Worm (Caenorhabditis elegans): ENCODE results near the gene ggtb-1.

Gene ggtb-1

DNA sequence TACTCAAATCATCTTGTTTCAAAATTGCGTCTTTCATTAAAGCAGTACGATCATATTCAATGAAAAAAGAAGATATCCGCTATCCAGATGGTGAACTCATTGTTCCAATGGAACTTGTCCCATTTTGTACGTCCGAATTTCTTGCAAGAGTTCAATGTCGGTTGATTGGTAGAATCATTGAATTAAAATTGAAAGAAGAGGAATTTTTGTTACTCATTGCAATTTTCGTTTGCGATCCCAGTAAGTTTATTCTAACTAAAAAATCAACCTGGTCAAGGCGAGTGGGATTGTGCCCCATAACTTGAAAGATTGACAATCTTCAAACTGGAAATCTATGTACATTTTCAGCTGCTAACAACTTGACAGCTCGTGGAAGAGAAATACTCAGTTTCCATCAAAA lies 37.1 kb upstream of the ggtb-1 start:
- TF ChIP-seq flt-1 (GFP tag; IDR thresholded peaks at IDR 0.05), result no peak
- no peak for TF ChIP-seq ama-1 (optimal IDR thresholded peaks at IDR 0.05)
- no peak for TF ChIP-seq tra-4 (tag; optimal IDR thresholded peaks at IDR 0.05)
- TF ChIP-seq aly-1 (tag; optimal IDR thresholded peaks at IDR 0.05), result no peak
- no peak for TF ChIP-seq ets-7 (tag; optimal IDR thresholded peaks at IDR 0.05)
- TF ChIP-seq B0310.2 (tag; optimal IDR thresholded peaks at IDR 0.05), result no peak
- no peak for TF ChIP-seq scrt-1 (GFP tag; IDR thresholded peaks at IDR 0.05)

DNA sequence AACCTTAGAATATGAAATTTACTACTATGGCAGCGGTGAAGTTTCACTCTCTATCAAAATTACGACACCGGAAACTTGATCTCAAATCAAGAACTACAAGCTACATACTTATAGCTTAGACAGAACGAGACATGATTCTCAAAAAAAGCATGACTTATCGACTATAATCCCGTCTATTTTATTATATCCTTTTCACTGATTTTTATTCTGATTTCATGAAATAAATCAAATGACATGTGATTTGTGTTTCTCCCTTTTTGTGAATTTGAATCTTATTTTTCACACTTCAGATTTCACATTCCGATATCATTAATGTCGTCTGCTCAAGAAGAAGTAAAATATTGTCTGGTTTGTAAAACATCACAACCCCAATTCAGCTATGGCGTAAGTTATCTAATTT lies 33.6 kb upstream of the ggtb-1 start, which contains the start of gene ZK418.11:
ZK418.11 (plus strand) TSS at position 289 of the 400 bp plus-strand sequence.
- no peak for TF ChIP-seq ceh-36 (tag; optimal IDR thresholded peaks at IDR 0.05)
- TF ChIP-seq sea-1 (GFP tag; conservative IDR thresholded peaks at IDR 0.05), result no peak
- no peak for TF ChIP-seq flt-1 (GFP tag; IDR thresholded peaks at IDR 0.05)

DNA sequence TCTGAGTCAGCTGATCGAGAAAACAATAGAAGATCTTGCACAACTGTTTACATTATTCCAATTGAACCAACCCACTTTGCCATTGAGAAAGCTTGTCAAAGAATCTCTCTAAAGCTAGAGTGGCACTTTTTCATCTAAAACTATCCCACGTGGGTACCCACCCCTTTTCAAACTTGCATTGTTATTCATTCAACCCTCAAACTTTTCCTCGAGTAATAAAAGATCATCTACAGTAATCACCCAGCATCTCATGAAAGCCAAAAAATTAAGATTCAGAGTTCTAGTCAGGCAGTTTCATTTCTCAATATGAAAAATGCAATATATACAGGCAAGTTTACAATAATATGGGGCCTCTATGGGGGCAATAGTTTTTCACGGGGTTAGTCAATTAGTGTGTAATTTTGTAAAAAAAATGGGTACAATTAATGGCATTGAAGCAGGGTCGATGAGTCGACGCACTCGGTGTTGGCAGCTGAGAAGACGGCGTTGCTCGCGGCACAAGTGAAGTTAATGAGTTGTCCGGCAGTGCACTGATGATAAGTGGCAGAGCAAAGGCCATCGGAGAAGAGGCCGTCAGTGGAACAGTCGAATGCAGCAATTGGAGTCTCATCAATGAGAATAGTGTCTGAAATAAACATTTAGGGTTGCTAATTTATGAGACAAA lies 31.6 kb upstream of the ggtb-1 start:
- TF ChIP-seq hnd-1 (tag; optimal IDR thresholded peaks at IDR 0.05), result no peak
- TF ChIP-seq flt-1 (GFP tag; IDR thresholded peaks at IDR 0.05), result no peak
- no peak for TF ChIP-seq ama-1 (optimal IDR thresholded peaks at IDR 0.05)
- no peak for TF ChIP-seq pes-1 (GFP tag; IDR thresholded peaks at IDR 0.05)

DNA sequence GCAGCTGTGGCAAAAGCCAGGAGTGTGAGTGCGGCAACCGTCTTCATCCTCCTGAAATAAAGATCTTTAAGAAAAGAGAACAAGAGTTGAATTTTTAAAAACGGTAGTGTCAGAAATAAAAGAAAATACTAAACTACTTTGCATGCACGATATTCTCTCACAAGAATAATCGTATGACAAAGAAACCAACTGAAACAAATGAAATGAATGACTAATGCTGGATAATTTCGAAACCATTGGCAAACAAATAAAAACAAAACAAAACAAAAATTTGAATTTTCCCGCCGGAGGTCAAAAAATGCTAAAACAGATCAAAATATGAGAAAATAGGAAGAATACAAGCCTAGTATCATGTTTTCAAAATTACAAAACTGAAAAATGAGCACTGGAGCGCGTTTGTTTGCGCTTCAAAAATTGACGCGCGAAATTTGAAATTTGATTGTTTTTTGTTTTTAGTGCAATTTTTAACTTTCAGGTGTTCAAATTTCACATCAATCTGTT lies 29.6 kb upstream of the ggtb-1 start, which contains the start of gene cpg-2:
cpg-2 (minus strand) TSS at position 51 of the 501 bp plus-strand sequence.
- TF ChIP-seq hmbx-1 (tag; optimal IDR thresholded peaks at IDR 0.05) (no peak), pes-1 (GFP tag; IDR thresholded peaks at IDR 0.05) (no peak), hmg-4 (GFP tag; optimal IDR thresholded peaks at IDR 0.05) (no peak), tbx-11 (GFP tag; IDR thresholded peaks at IDR 0.05) (no peak), F13C5.2 (tag; optimal IDR thresholded peaks at IDR 0.05) (no peak), hnd-1 (tag; optimal IDR thresholded peaks at IDR 0.05) (no peak), flt-1 (GFP tag; IDR thresholded peaks at IDR 0.05) (no peak), tbx-37 (GFP tag; conservative IDR thresholded peaks at IDR 0.05) (no peak), scrt-1 (GFP tag; IDR thresholded peaks at IDR 0.05) (no peak), ets-7 (tag; optimal IDR thresholded peaks at IDR 0.05) (no peak), sea-1 (GFP tag; conservative IDR thresholded peaks at IDR 0.05) (no peak), B0310.2 (tag; optimal IDR thresholded peaks at IDR 0.05) (no peak), ama-1 (optimal IDR thresholded peaks at IDR 0.05) (no peak), tra-4 (tag; optimal IDR thresholded peaks at IDR 0.05) (no peak), ceh-36 (tag; optimal IDR thresholded peaks at IDR 0.05) (no peak), aly-1 (tag; optimal IDR thresholded peaks at IDR 0.05) (no peak), ceh-13 (GFP tag; optimal IDR thresholded peaks at IDR 0.05) (no peak)

ce11 chrIII:7106854-7107253 lies 26.7 kb upstream of the ggtb-1 start:
- no peak for TF ChIP-seq aly-1 (tag; optimal IDR thresholded peaks at IDR 0.05)

DNA sequence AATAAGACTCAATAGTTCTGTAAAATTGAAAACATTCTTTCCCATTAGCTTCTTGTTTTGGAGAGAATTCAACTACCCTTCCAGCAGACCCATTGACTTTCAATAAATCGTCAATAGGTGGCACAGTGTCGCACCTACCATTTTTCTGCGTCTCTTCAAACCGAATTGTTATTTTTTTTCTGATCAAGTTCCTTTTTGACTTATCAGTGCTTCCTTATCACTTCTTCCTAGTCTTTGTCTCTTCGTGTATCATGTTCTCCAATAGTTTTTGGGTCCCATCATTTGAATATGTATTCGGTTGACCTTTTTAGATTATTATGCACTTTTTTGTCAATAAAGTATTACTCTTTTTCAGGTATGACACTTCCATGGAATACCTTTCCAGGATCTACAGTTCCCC lies 25.6 kb upstream of the ggtb-1 start, which contains the start of gene odd-1:
odd-1 (plus strand) TSS at position 349 of the 400 bp plus-strand sequence.
- no peak for TF ChIP-seq ets-7 (tag; optimal IDR thresholded peaks at IDR 0.05)
- no peak for TF ChIP-seq tbx-37 (GFP tag; conservative IDR thresholded peaks at IDR 0.05)
- TF ChIP-seq tbx-11 (GFP tag; IDR thresholded peaks at IDR 0.05), result no peak
- TF ChIP-seq hmg-4 (GFP tag; optimal IDR thresholded peaks at IDR 0.05), result no peak
- TF ChIP-seq B0310.2 (tag; optimal IDR thresholded peaks at IDR 0.05), result no peak
- TF ChIP-seq ama-1 (optimal IDR thresholded peaks at IDR 0.05), result no peak
- no peak for TF ChIP-seq flt-1 (GFP tag; IDR thresholded peaks at IDR 0.05)

DNA sequence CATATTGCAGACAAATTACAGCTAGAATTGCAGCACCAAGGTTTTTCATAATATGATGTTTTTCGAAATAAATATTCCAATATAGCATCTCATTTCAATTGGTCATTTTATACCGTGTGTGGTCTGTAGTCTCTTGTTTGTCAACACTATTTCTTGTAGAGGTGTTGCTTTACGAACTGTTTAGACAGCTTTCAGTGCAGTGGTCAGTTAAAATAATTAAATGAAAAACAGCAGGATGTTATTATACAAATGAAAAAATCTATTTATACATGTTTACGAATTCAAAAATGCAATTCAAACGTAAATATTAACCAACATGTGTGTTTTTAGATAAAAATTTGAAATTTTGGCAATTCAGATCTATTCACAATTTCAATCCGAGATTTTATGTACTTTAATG lies 21.8 kb upstream of the ggtb-1 start, which contains the start of gene B0280.7:
B0280.7 (minus strand) TSS at position 101 of the 400 bp plus-strand sequence.
- no peak for TF ChIP-seq hmbx-1 (tag; optimal IDR thresholded peaks at IDR 0.05)
- no peak for TF ChIP-seq ets-7 (tag; optimal IDR thresholded peaks at IDR 0.05)
- no peak for TF ChIP-seq tbx-11 (GFP tag; IDR thresholded peaks at IDR 0.05)

DNA sequence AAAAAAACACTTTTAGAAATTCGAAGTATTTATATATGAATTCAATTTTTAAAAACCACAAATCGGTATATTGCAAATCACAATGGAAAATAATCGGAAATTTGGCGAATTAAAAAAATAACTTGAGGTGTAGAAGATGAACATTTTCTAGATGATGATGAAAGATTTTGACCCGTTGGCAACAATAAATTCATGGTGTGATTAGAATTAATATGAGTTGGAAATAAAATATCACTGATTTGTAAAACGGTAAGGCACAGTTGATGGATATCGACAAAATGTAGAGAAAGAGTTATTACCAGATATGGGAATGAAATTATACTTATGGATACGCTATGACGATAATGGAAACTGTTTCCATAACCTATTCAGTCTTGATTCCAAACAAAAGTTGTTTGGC lies 21.3 kb upstream of the ggtb-1 start:
- TF ChIP-seq flt-1 (GFP tag; IDR thresholded peaks at IDR 0.05) (no peak), hmbx-1 (tag; optimal IDR thresholded peaks at IDR 0.05) (no peak), tra-4 (tag; optimal IDR thresholded peaks at IDR 0.05) (no peak), B0310.2 (tag; optimal IDR thresholded peaks at IDR 0.05) (no peak), F13C5.2 (tag; optimal IDR thresholded peaks at IDR 0.05) (no peak), scrt-1 (GFP tag; IDR thresholded peaks at IDR 0.05) (no peak), hmg-4 (GFP tag; optimal IDR thresholded peaks at IDR 0.05) (no peak), tbx-37 (GFP tag; conservative IDR thresholded peaks at IDR 0.05) (no peak), hnd-1 (tag; optimal IDR thresholded peaks at IDR 0.05) (no peak), tbx-11 (GFP tag; IDR thresholded peaks at IDR 0.05) (no peak), aly-1 (tag; optimal IDR thresholded peaks at IDR 0.05) (no peak), ceh-13 (GFP tag; optimal IDR thresholded peaks at IDR 0.05) (no peak), ceh-36 (tag; optimal IDR thresholded peaks at IDR 0.05) (no peak), pes-1 (GFP tag; IDR thresholded peaks at IDR 0.05) (no peak), sea-1 (GFP tag; conservative IDR thresholded peaks at IDR 0.05) (no peak), ama-1 (optimal IDR thresholded peaks at IDR 0.05) (no peak), ets-7 (tag; optimal IDR thresholded peaks at IDR 0.05) (no peak)

Data from whole organism, early embryonic.